Fruit fly (Drosophila melanogaster) whole organism, pupa: ENCODE measurements around the gene Hacd2.

ENCODE experiments used
- CG10348 ChIP-seq: fragments of 200-800 bp; sonication (Bioruptor generic); IDR thresholded peaks from 2 replicates; pipeline ENCODE4 v1.3.6; 2022; ENCODE audit warnings: missing biosample characterization, missing genetic modification characterization
- CG12605 ChIP-seq: fragments of 200-800 bp; sonication (Bioruptor generic); IDR thresholded peaks from 2 replicates; pipeline ENCODE4 v1.3.6; 2022; ENCODE audit warnings: missing biosample characterization, missing genetic modification characterization
- CG13204 ChIP-seq: fragments of 200-800 bp; sonication (Bioruptor generic); optimal IDR thresholded peaks from 2 replicates; lab custom pipeline; 2018; ENCODE audit warnings: missing biosample characterization, mild to moderate bottlenecking, missing genetic modification characterization, moderate library complexity
- CG14655 ChIP-seq: fragments of 200-800 bp; sonication (Bioruptor generic); optimal IDR thresholded peaks from 3 replicates; lab custom pipeline; 2017; ENCODE audit warnings: mild to moderate bottlenecking, missing biosample characterization, missing genetic modification reagents, missing genetic modification characterization
- CG15710 ChIP-seq: fragments of 200-800 bp; sonication (Bioruptor generic); optimal IDR thresholded peaks from 2 replicates; lab custom pipeline; 2018; ENCODE audit warnings: missing biosample characterization, mild to moderate bottlenecking, missing genetic modification characterization, moderate library complexity
- CG17806 ChIP-seq: fragments of 200-800 bp; sonication (Bioruptor generic); optimal IDR thresholded peaks from 2 replicates; lab custom pipeline; 2018; ENCODE audit warnings: missing biosample characterization, mild to moderate bottlenecking, missing genetic modification characterization, moderate library complexity
- CG32121 ChIP-seq: fragments of 200-800 bp; sonication (Bioruptor generic); IDR thresholded peaks from 2 replicates; pipeline ENCODE4 v1.3.6; 2022; ENCODE audit warnings: missing biosample characterization, missing genetic modification characterization
- CG34367 ChIP-seq: fragments of 200-800 bp; sonication (Bioruptor generic); optimal IDR thresholded peaks from 2 replicates; lab custom pipeline; 2018; ENCODE audit warnings: missing biosample characterization, mild to moderate bottlenecking, missing genetic modification characterization
- CG4496 ChIP-seq: fragments of 200-800 bp; sonication (Bioruptor generic); IDR thresholded peaks from 3 replicates; pipeline ENCODE4 v1.3.6; 2022; ENCODE audit warnings: missing biosample characterization, missing genetic modification characterization
- CG8159 ChIP-seq: fragments of 200-800 bp; sonication (Bioruptor generic); optimal IDR thresholded peaks from 3 replicates; lab custom pipeline; 2018; ENCODE audit warnings: missing biosample characterization, mild to moderate bottlenecking, missing genetic modification characterization, moderate library complexity
- CG8301 ChIP-seq: fragments of 200-800 bp; sonication (Bioruptor generic); optimal IDR thresholded peaks from 2 replicates; lab custom pipeline; 2018; ENCODE audit warnings: missing biosample characterization, mild to moderate bottlenecking, missing genetic modification characterization
- CG9948 ChIP-seq: fragments of 200-800 bp; sonication (Bioruptor generic); optimal IDR thresholded peaks from 2 replicates; lab custom pipeline; 2018; ENCODE audit warnings: missing biosample characterization, mild to moderate bottlenecking, missing genetic modification characterization, moderate library complexity
- D1 ChIP-seq: fragments of 200-800 bp; sonication (Bioruptor generic); optimal IDR thresholded peaks from 2 replicates; lab custom pipeline; 2018; ENCODE audit warnings: missing biosample characterization, mild to moderate bottlenecking, missing genetic modification characterization, moderate library complexity
- EcR ChIP-seq: fragments of 200-800 bp; sonication (Bioruptor generic); optimal IDR thresholded peaks from 3 replicates; lab custom pipeline; 2019; ENCODE audit warnings: missing biosample characterization, missing genetic modification characterization, mild to moderate bottlenecking, moderate library complexity, missing genetic modification reagents
- Ets98B ChIP-seq: fragments of 200-800 bp; sonication (Bioruptor generic); IDR thresholded peaks from 2 replicates; pipeline ENCODE4 v1.3.6; 2022; ENCODE audit warnings: missing biosample characterization, missing genetic modification characterization
- Pif1A ChIP-seq: fragments of 200-800 bp; sonication (Bioruptor generic); optimal IDR thresholded peaks from 3 replicates; lab custom pipeline; 2016; ENCODE audit warnings: missing biosample characterization, missing genetic modification characterization
- Pif1B ChIP-seq: fragments of 200-800 bp; sonication (Bioruptor generic); optimal IDR thresholded peaks from 3 replicates; lab custom pipeline; 2016; ENCODE audit warnings: missing biosample characterization, missing genetic modification characterization
- Snoo ChIP-seq: fragments of 200-800 bp; sonication (Bioruptor generic); optimal IDR thresholded peaks from 3 replicates; lab custom pipeline; 2017; ENCODE audit warnings: missing biosample characterization, mild to moderate bottlenecking, missing genetic modification characterization, inconsistent platforms
- fd96Ca ChIP-seq: fragments of 200-800 bp; sonication (Bioruptor generic); IDR thresholded peaks from 3 replicates; pipeline ENCODE4 v1.3.6; 2022; ENCODE audit warnings: missing biosample characterization, missing genetic modification characterization
- gl ChIP-seq: fragments of 200-800 bp; sonication (Bioruptor generic); optimal IDR thresholded peaks from 2 replicates; lab custom pipeline; 2018; ENCODE audit warnings: missing biosample characterization, mild to moderate bottlenecking, missing genetic modification characterization
- rn ChIP-seq: fragments of 200-800 bp; sonication (Bioruptor generic); IDR thresholded peaks from 2 replicates; pipeline ENCODE4 v1.3.6; 2022; ENCODE audit warnings: missing biosample characterization, missing genetic modification characterization

Hacd2 gene

DNA sequence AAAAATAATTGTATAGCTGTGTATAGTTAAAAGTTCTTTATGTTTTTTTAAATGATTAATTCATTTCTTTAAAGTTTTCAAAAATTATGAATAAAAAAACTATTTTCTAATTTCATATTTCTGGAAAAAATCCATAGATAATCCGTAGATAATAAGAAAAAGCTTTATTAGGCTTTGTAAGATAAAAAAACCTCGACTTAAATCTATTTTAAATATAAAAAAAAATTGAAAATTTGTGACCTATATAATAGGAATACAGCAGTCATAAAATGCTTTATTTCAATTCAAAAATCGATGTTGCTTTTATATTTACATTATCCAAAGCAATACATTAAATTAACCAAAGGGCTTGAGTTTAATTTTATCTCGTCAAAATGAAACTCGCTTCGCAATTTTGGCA, 33.2 kb downstream of the Hacd2 start, which contains the start of gene Flad2:
Gene Flad2, plus strand, starts transcription at position 301 of the 400 bp plus-strand sequence.
- TF ChIP-seq CG9948 (tag; lab: Kevin White, UChicago) (no peak), Pif1A (GFP tag; lab: Kevin White, UChicago) (no peak), CG15710 (tag; lab: Kevin White, UChicago) (no peak), CG34367 (no peak), Pif1B (GFP tag; lab: Kevin White, UChicago) (no peak), EcR (no peak), CG10348 (GFP tag; lab: Robert Waterston, UW) (no peak), CG17806 (no peak), rn (GFP tag; lab: Robert Waterston, UW) (no peak), CG14655 (GFP tag; lab: Kevin White, UChicago) (no peak), CG12605 (no peak), CG8159 (tag; lab: Kevin White, UChicago) (no peak), CG8301 (no peak), Snoo (tag; lab: Kevin White, UChicago) (no peak), CG13204 (no peak), CG32121 (GFP tag; lab: Robert Waterston, UW) (no peak), gl (tag; lab: Kevin White, UChicago) (no peak), CG4496 (no peak)

DNA sequence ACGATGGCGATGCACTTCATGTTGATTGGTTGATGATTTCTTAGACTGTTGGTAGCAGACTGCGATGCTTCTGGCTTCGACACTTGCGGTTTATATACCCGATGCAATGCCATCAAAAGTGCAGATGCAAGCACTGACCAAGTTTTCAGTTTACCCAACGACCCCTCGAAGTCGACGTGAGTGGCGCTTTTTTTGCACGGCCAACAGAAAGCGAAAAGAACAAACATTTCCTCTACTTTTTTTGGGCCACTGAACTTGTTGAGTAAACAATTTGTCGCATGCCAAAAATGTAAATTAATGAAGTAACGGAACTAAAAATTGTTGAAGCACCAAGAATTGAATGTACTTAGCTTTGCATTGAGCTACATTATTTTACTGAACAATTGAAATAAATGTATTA, 33.9 kb downstream of the Hacd2 start, which contains the start of gene Vm34Ca:
Gene Vm34Ca, minus strand, starts transcription at position 66 of the 400 bp plus-strand sequence.
- no peak for TF ChIP-seq CG17806
- TF ChIP-seq EcR: no peak
- no peak for TF ChIP-seq CG13204
- no peak for TF ChIP-seq CG8301

DNA sequence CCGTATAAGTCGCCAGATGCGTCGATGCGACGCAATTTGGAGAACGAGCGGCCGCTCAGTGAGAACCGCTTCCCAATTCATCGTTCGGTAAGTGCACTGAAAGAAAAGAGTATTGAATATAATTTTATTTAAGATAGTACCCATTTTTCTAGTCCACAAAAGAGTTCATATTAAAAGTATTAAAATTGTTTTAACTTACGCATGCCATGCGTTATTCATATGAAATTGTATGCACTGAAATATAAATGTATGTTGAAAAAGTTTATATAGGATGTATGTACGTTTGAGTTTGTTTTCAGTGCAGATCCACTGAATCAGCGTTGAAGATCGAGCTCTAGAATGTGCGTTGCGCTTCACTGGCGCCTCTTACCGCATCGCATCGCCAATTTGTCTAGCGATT, 45.9 kb downstream of the Hacd2 start:
- TF ChIP-seq Pif1A (GFP tag; lab: Kevin White, UChicago): peak; percentile 27
- TF ChIP-seq Snoo (tag; lab: Kevin White, UChicago): no peak
- peak; percentile 41 for TF ChIP-seq CG14655 (GFP tag; lab: Kevin White, UChicago)
- TF ChIP-seq fd96Ca (GFP tag; lab: Robert Waterston, UW): no peak
- TF ChIP-seq EcR: no peak
- no peak for TF ChIP-seq CG8159 (tag; lab: Kevin White, UChicago)
- TF ChIP-seq CG32121 (GFP tag; lab: Robert Waterston, UW): 0 out of 2 replicates have a peak, but pooled peaks have one; percentile 26
- peak; percentile 35 for TF ChIP-seq CG8301
- no peak for TF ChIP-seq CG34367
- TF ChIP-seq CG15710 (tag; lab: Kevin White, UChicago): no peak
- 0 out of 3 replicates have a peak, but pooled peaks have one; percentile 29 for TF ChIP-seq CG4496
- no peak for TF ChIP-seq CG10348 (GFP tag; lab: Robert Waterston, UW)
- TF ChIP-seq D1: no peak
- TF ChIP-seq CG9948 (tag; lab: Kevin White, UChicago): peak; percentile 2
- no peak for TF ChIP-seq rn (GFP tag; lab: Robert Waterston, UW)

DNA sequence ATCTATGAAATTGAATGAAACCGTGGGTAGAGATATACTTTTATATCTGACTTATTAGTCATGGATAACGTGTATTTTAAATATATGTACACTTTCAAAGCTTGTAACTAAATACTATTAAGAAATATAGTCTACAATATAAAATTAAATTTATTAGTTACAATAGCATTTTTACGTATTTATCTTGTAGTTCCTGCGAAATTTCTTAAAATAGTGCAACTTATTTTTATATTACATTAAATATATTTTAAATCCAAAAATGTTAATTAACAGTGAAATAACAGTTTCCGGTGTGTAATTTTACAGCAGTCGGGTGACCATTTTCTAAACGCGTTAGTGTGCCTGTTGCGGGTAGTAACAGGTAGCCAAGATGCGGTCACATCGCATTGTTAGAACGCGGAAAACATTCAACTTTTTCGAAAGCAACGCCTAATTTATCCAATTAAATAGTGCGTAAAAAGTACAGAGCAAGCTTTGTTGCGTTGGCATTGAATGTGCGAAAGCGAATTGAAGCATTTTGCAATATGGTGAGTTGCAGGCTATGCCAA, 46.8 kb downstream of the Hacd2 start, which contains the start of the genes CG10859 and CG7110:
Gene CG10859, minus strand, starts transcription at position 51 of the 548 bp plus-strand sequence.
Gene CG7110, plus strand, starts transcription at position 378 of the 548 bp plus-strand sequence.
- TF ChIP-seq CG34367: peak; percentile 10
- no peak for TF ChIP-seq CG8159 (tag; lab: Kevin White, UChicago)
- no peak for TF ChIP-seq CG10348 (GFP tag; lab: Robert Waterston, UW)
- TF ChIP-seq CG15710 (tag; lab: Kevin White, UChicago): no peak
- no peak for TF ChIP-seq gl (tag; lab: Kevin White, UChicago)
- peak; percentile 49 for TF ChIP-seq Snoo (tag; lab: Kevin White, UChicago)

DNA sequence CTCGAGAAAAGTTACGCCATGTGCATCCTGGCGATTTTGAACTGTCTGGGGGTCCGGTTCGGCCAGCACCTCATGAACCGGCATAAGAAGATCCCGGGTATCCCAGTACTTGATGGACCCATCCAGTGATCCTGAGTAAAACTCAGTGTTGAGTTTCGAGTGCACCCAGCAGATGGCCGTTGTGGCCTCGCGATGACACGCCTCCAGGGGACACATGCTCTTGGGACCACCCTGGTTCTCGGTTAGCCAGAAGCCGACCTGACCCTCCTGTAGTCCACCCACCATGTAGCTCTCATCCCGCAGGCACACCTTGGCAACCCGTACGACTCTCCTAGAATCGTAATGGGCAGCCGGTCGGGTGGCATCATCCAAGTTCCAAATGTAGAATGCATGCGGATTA, 48.1 kb downstream of the Hacd2 start:
- TF ChIP-seq gl (tag; lab: Kevin White, UChicago) (no peak), CG10348 (GFP tag; lab: Robert Waterston, UW) (no peak), fd96Ca (GFP tag; lab: Robert Waterston, UW) (no peak), CG8301 (no peak), CG34367 (no peak), CG12605 (no peak), CG15710 (tag; lab: Kevin White, UChicago) (no peak), CG14655 (GFP tag; lab: Kevin White, UChicago) (no peak), rn (GFP tag; lab: Robert Waterston, UW) (no peak), Pif1A (GFP tag; lab: Kevin White, UChicago) (no peak), CG9948 (tag; lab: Kevin White, UChicago) (no peak)

DNA sequence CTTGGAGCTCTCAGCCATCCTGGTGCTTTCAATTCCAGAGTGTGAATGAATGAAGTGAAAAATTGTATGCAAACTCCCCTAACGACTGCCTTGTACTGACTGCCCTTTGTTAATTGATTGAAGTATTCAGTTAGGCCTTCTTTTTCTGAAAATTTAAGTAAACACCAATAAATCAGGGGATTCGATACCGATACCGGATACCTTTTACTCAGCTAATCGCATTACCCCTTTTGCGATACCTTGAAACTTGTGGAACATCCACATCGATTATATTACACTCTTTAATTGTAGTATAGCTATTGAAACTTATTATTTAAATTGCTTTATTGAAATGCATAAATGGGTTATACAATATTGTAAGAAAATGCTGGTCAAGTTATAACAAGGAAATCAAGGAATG, 49.4 kb downstream of the Hacd2 start, which contains the start of gene CG16957:
Gene CG16957, minus strand, starts transcription at position 101 of the 400 bp plus-strand sequence.
- TF ChIP-seq CG10348 (GFP tag; lab: Robert Waterston, UW): no peak
- TF ChIP-seq Pif1A (GFP tag; lab: Kevin White, UChicago): no peak
- TF ChIP-seq CG14655 (GFP tag; lab: Kevin White, UChicago): no peak
- no peak for TF ChIP-seq CG13204
- no peak for TF ChIP-seq Snoo (tag; lab: Kevin White, UChicago)
- TF ChIP-seq CG32121 (GFP tag; lab: Robert Waterston, UW): no peak
- TF ChIP-seq EcR: no peak
- TF ChIP-seq CG8301: no peak
- TF ChIP-seq Ets98B (GFP tag; lab: Robert Waterston, UW): no peak
- TF ChIP-seq gl (tag; lab: Kevin White, UChicago): no peak
- no peak for TF ChIP-seq CG15710 (tag; lab: Kevin White, UChicago)
- no peak for TF ChIP-seq rn (GFP tag; lab: Robert Waterston, UW)
- TF ChIP-seq CG4496: no peak
- TF ChIP-seq CG12605: no peak
- no peak for TF ChIP-seq CG34367
- no peak for TF ChIP-seq CG9948 (tag; lab: Kevin White, UChicago)
- TF ChIP-seq fd96Ca (GFP tag; lab: Robert Waterston, UW): no peak
- TF ChIP-seq CG8159 (tag; lab: Kevin White, UChicago): no peak
- TF ChIP-seq CG17806: no peak
